Fruit fly (Drosophila melanogaster) whole organism, embryonic: ENCODE data around the gene rin.

Experiments used
- Asciz ChIP-seq: fragments of 200-800 bp; sonication (Bioruptor generic); optimal IDR thresholded peaks from 2 replicates; lab custom pipeline; 2017; ENCODE audit warnings: missing biosample characterization, mild to moderate bottlenecking, missing genetic modification characterization, missing genetic modification reagents
- Bdp1 ChIP-seq: fragments of 200-800 bp; sonication (Bioruptor generic); optimal IDR thresholded peaks from 3 replicates; lab custom pipeline; 2016; ENCODE audit warnings: missing biosample characterization, missing genetic modification characterization
- Blimp-1 ChIP-seq: fragments of 200-800 bp; sonication (Bioruptor generic); optimal IDR thresholded peaks from 3 replicates; lab custom pipeline; 2018; ENCODE audit warnings: missing biosample characterization, missing genetic modification characterization, mild to moderate bottlenecking, moderate library complexity, missing genetic modification reagents
- CG10267 ChIP-seq: fragments of 200-800 bp; sonication (Bioruptor generic); optimal IDR thresholded peaks from 2 replicates; lab custom pipeline; 2018; ENCODE audit warnings: missing biosample characterization, mild to moderate bottlenecking, missing genetic modification characterization, moderate library complexity
- CG11456 ChIP-seq: fragments of 200-800 bp; sonication (Bioruptor generic); IDR thresholded peaks from 3 replicates; pipeline ENCODE4 v1.3.6; 2022; ENCODE audit warnings: missing biosample characterization, missing genetic modification characterization
- CG11504 ChIP-seq: fragments of 200-800 bp; sonication (Bioruptor generic); optimal IDR thresholded peaks from 3 replicates; lab custom pipeline; 2019; ENCODE audit warnings: missing biosample characterization, mild to moderate bottlenecking, missing genetic modification characterization, moderate library complexity
- CG11696 ChIP-seq: fragments of 200-800 bp; sonication (Bioruptor generic); IDR thresholded peaks from 2 replicates; pipeline ENCODE4 v1.3.6; 2022; ENCODE audit warnings: missing biosample characterization, missing genetic modification characterization
- CG12236 ChIP-seq: fragments of 200-800 bp; sonication (Bioruptor generic); optimal IDR thresholded peaks from 2 replicates; lab custom pipeline; 2016; ENCODE audit warnings: missing biosample characterization, missing genetic modification characterization
- CG15479 ChIP-seq: fragments of 200-800 bp; sonication (Bioruptor generic); optimal IDR thresholded peaks from 3 replicates; lab custom pipeline; 2019; ENCODE audit warnings: missing biosample characterization, mild to moderate bottlenecking, missing genetic modification characterization, moderate library complexity
- CG1602 ChIP-seq: fragments of 200-800 bp; sonication (Bioruptor generic); optimal IDR thresholded peaks from 3 replicates; lab custom pipeline; 2016; ENCODE audit warnings: missing biosample characterization, missing genetic modification characterization
- CG16813 ChIP-seq: fragments of 200-800 bp; sonication (Bioruptor generic); IDR thresholded peaks from 3 replicates; pipeline ENCODE4 v1.3.6; 2022; ENCODE audit warnings: missing biosample characterization, missing genetic modification characterization; ENCODE audit not compliant: partially characterized antibody
- CG17385 ChIP-seq: fragments of 200-800 bp; sonication (Bioruptor generic); optimal IDR thresholded peaks from 3 replicates; lab custom pipeline; 2018; ENCODE audit warnings: missing biosample characterization, mild to moderate bottlenecking, missing genetic modification characterization
- CG17912 ChIP-seq: fragments of 200-800 bp; sonication (Bioruptor generic); optimal IDR thresholded peaks from 2 replicates; lab custom pipeline; 2018; ENCODE audit warnings: missing biosample characterization, mild to moderate bottlenecking, missing genetic modification characterization
- CG31365 ChIP-seq: fragments of 200-800 bp; sonication (Bioruptor generic); optimal IDR thresholded peaks from 2 replicates; lab custom pipeline; 2018; ENCODE audit warnings: missing biosample characterization, mild to moderate bottlenecking, missing genetic modification characterization
- CG32767 ChIP-seq: fragments of 200-800 bp; sonication (Bioruptor generic); IDR thresholded peaks from 2 replicates; pipeline ENCODE4 v1.3.6; 2022; ENCODE audit warnings: missing biosample characterization, missing genetic modification characterization
- CG3281 ChIP-seq: fragments of 200-800 bp; sonication (Bioruptor generic); optimal IDR thresholded peaks from 3 replicates; lab custom pipeline; 2017; ENCODE audit warnings: missing biosample characterization, mild to moderate bottlenecking, missing genetic modification characterization
- CG3726 ChIP-seq: fragments of 200-800 bp; sonication (Bioruptor generic); IDR thresholded peaks from 3 replicates; pipeline ENCODE4, ENCODE4 v1.3.6; 2022; ENCODE audit warnings: missing biosample characterization, missing genetic modification characterization
- CG3995 ChIP-seq: fragments of 200-800 bp; sonication (Bioruptor generic); optimal IDR thresholded peaks from 3 replicates; lab custom pipeline; 2016; ENCODE audit warnings: missing biosample characterization, missing genetic modification characterization
- CG4328 ChIP-seq: fragments of 200-800 bp; sonication (Bioruptor generic); optimal IDR thresholded peaks from 3 replicates; lab custom pipeline; 2017; ENCODE audit warnings: missing biosample characterization, missing genetic modification reagents, missing genetic modification characterization
- CG5953 ChIP-seq: fragments of 200-800 bp; sonication (Bioruptor generic); IDR thresholded peaks from 2 replicates; pipeline ENCODE4 v1.3.6; 2022; ENCODE audit warnings: missing biosample characterization, missing genetic modification characterization
- CG6791 ChIP-seq: fragments of 200-800 bp; sonication (Bioruptor generic); IDR thresholded peaks from 3 replicates; pipeline ENCODE4 v1.3.6; 2022; ENCODE audit warnings: missing biosample characterization, missing genetic modification characterization; ENCODE audit not compliant: partially characterized antibody
- CG7372 ChIP-seq: fragments of 200-800 bp; sonication (Bioruptor generic); IDR thresholded peaks from 2 replicates; pipeline ENCODE4 v1.3.6; 2022; ENCODE audit warnings: missing biosample characterization, missing genetic modification characterization
- Dad ChIP-seq: fragments of 200-800 bp; sonication (Bioruptor generic); optimal IDR thresholded peaks from 3 replicates; lab custom pipeline; 2016; ENCODE audit warnings: missing biosample characterization, missing genetic modification characterization
- Dip3 ChIP-seq: fragments of 200-800 bp; sonication (Bioruptor generic); optimal IDR thresholded peaks from 3 replicates; lab custom pipeline; 2016; ENCODE audit warnings: missing biosample characterization, missing genetic modification characterization
- Dll ChIP-seq: fragments of 200-800 bp; sonication (Bioruptor generic); IDR thresholded peaks from 4 replicates; pipeline ENCODE4 v1.3.6; 2022; ENCODE audit warnings: missing biosample characterization, missing genetic modification characterization; ENCODE audit not compliant: partially characterized antibody
- Doc2 ChIP-seq: fragments of 200-800 bp; sonication (Bioruptor generic); IDR thresholded peaks from 2 replicates; pipeline ENCODE4 v1.3.6; 2022; ENCODE audit warnings: missing biosample characterization, missing genetic modification characterization
- Kr ChIP-seq: fragments of 200-800 bp; sonication (Bioruptor generic); optimal IDR thresholded peaks from 2 replicates; lab custom pipeline; 2017; ENCODE audit warnings: missing biosample characterization, mild to moderate bottlenecking, missing genetic modification characterization
- Lhr ChIP-seq: fragments of 200-800 bp; sonication (Bioruptor generic); optimal IDR thresholded peaks from 3 replicates; lab custom pipeline; 2017; ENCODE audit warnings: mild to moderate bottlenecking, missing biosample characterization, missing genetic modification reagents, missing genetic modification characterization
- PHDP ChIP-seq: fragments of 200-800 bp; sonication (Bioruptor generic); optimal IDR thresholded peaks from 3 replicates; lab custom pipeline; 2018; ENCODE audit warnings: missing biosample characterization, mild to moderate bottlenecking, missing genetic modification characterization, moderate library complexity
- Pdp1 ChIP-seq, 2 experiments: fragments of 200-800 bp; sonication (Bioruptor generic); optimal IDR thresholded peaks; 3 replicates each; lab custom pipeline; 2016; ENCODE audit warnings: missing biosample characterization in 2 of 2, missing genetic modification characterization in 2 of 2, mild to moderate bottlenecking in 1 of 2, moderate library complexity in 1 of 2
- Ssrp ChIP-seq: fragments of 200-800 bp; sonication (Bioruptor generic); optimal IDR thresholded peaks from 2 replicates; lab custom pipeline; 2018; ENCODE audit warnings: missing biosample characterization, mild to moderate bottlenecking, missing genetic modification characterization, moderate library complexity
- Xbp1 ChIP-seq: fragments of 200-800 bp; sonication (Bioruptor generic); optimal IDR thresholded peaks from 3 replicates; lab custom pipeline; 2016; ENCODE audit warnings: missing biosample characterization, mild to moderate bottlenecking, missing genetic modification characterization
- bab2 ChIP-seq: fragments of 200-800 bp; sonication (Bioruptor generic); optimal IDR thresholded peaks from 2 replicates; lab custom pipeline; 2016; ENCODE audit warnings: missing biosample characterization, missing genetic modification characterization
- crc ChIP-seq: fragments of 200-800 bp; sonication (Bioruptor generic); optimal IDR thresholded peaks from 2 replicates; lab custom pipeline; 2016; ENCODE audit warnings: missing biosample characterization, missing genetic modification characterization
- dati ChIP-seq: fragments of 200-800 bp; sonication (Bioruptor generic); IDR thresholded peaks from 2 replicates; pipeline ENCODE4 v1.3.6; 2022; ENCODE audit warnings: missing biosample characterization, missing genetic modification characterization
- hbn ChIP-seq: fragments of 200-800 bp; sonication (Bioruptor generic); IDR thresholded peaks from 2 replicates; pipeline ENCODE4 v1.3.6; 2022; ENCODE audit warnings: missing biosample characterization, missing genetic modification characterization; ENCODE audit not compliant: partially characterized antibody
- knrl ChIP-seq: fragments of 200-800 bp; sonication (Bioruptor generic); IDR thresholded peaks from 3 replicates; pipeline ENCODE4 v1.3.6; 2022; ENCODE audit warnings: missing biosample characterization, missing genetic modification characterization; ENCODE audit not compliant: partially characterized antibody
- mirr ChIP-seq: fragments of 200-800 bp; sonication (Bioruptor generic); optimal IDR thresholded peaks from 3 replicates; lab custom pipeline; 2018; ENCODE audit warnings: missing biosample characterization, mild to moderate bottlenecking, missing genetic modification characterization
- oc ChIP-seq: fragments of 200-800 bp; sonication (Bioruptor generic); optimal IDR thresholded peaks from 2 replicates; lab custom pipeline; 2018; ENCODE audit warnings: missing biosample characterization, mild to moderate bottlenecking, missing genetic modification characterization, moderate library complexity
- phol ChIP-seq: fragments of 200-800 bp; sonication (Bioruptor generic); optimal IDR thresholded peaks from 3 replicates; lab custom pipeline; 2018; ENCODE audit warnings: missing biosample characterization, mild to moderate bottlenecking, missing genetic modification characterization, moderate library complexity
- pnt ChIP-seq: fragments of 200-800 bp; sonication (Bioruptor generic); optimal IDR thresholded peaks from 3 replicates; lab custom pipeline; 2016; ENCODE audit warnings: missing biosample characterization, missing genetic modification characterization
- rib ChIP-seq: fragments of 200-800 bp; sonication (Bioruptor generic); IDR thresholded peaks from 2 replicates; pipeline ENCODE4 v1.3.6; 2022; ENCODE audit warnings: missing biosample characterization, missing genetic modification characterization
- sisA ChIP-seq: fragments of 200-800 bp; sonication (Bioruptor generic); IDR thresholded peaks from 2 replicates; pipeline ENCODE4 v1.3.6; 2022; ENCODE audit warnings: missing biosample characterization, missing genetic modification characterization
- so ChIP-seq: fragments of 200-800 bp; sonication (Bioruptor generic); IDR thresholded peaks from 3 replicates; pipeline ENCODE4 v1.3.6; 2022; ENCODE audit warnings: missing biosample characterization, missing genetic modification characterization
- tin ChIP-seq: fragments of 200-800 bp; sonication (Bioruptor generic); optimal IDR thresholded peaks from 3 replicates; lab custom pipeline; 2016; ENCODE audit warnings: missing biosample characterization, missing genetic modification characterization
- wek ChIP-seq: fragments of 200-800 bp; sonication (Bioruptor generic); optimal IDR thresholded peaks from 3 replicates; lab custom pipeline; 2018; ENCODE audit warnings: missing biosample characterization, mild to moderate bottlenecking, missing genetic modification characterization, moderate library complexity
- zen ChIP-seq: fragments of 200-800 bp; sonication (Bioruptor generic); optimal IDR thresholded peaks from 3 replicates; lab custom pipeline; 2018; ENCODE audit warnings: missing biosample characterization, mild to moderate bottlenecking, missing genetic modification characterization, moderate library complexity

Gene rin

dm6 chr3R:13676137-13677086 is 29.6 kb downstream of the rin start, which contains the start of the genes Lkb1 and CG9588 (continued):
- TF ChIP-seq Dip3 (GFP tag; lab: Kevin White, UChicago) (peak; percentile 67), phol (tag; lab: Kevin White, UChicago) (peak; percentile 16), Dll (GFP tag; lab: Robert Waterston, UW) (peak; percentile 37; the same call in 1 of the 4 replicates), dati (GFP tag; lab: Robert Waterston, UW) (peak; percentile 20; the same call in 1 of the 2 replicates), bab2 (peak; percentile 55), Asciz (GFP tag; lab: Kevin White, UChicago) (no peak), CG10267 (tag; lab: Kevin White, UChicago) (peak; percentile 28), Lhr (GFP tag; lab: Kevin White, UChicago) (peak; percentile 11), tin (GFP tag; lab: Kevin White, UChicago) (peak; percentile 4), so (peak; percentile 72; the same call in 2 of the 3 replicates), oc (no peak), CG5953 (GFP tag; lab: Robert Waterston, UW) (peak; percentile 77), CG32767 (peak; percentile 53; the same call in 1 of the 2 replicates), Bdp1 (GFP tag; lab: Kevin White, UChicago) (peak; percentile 49), CG11696 (GFP tag; lab: Robert Waterston, UW) (0 out of 2 replicates have a peak, but pooled peaks have one; percentile 43), Dad (GFP tag; lab: Kevin White, UChicago) (peak; percentile 8), CG31365 (tag; lab: Kevin White, UChicago) (no peak), CG15479 (GFP tag; lab: Kevin White, UChicago) (no peak), wek (no peak), pnt (GFP tag; lab: Kevin White, UChicago) (peak; percentile 42), Pdp1 (GFP tag; optimal IDR thresholded peaks at IDR 0.05; lab: Kevin White, UChicago) (peak; percentile 38 to 41), CG17912 (GFP tag; lab: Kevin White, UChicago) (no peak), knrl (GFP tag; lab: Robert Waterston, UW) (no peak; the same call in 2 of the 3 replicates), hbn (GFP tag; lab: Robert Waterston, UW) (no peak), CG3281 (GFP tag; lab: Kevin White, UChicago) (no peak), zen (peak; percentile 5), PHDP (tag; lab: Kevin White, UChicago) (no peak), sisA (peak; percentile 87), Xbp1 (GFP tag; lab: Kevin White, UChicago) (peak; percentile 66), CG16813 (GFP tag; lab: Robert Waterston, UW) (no peak), CG6791 (GFP tag; lab: Robert Waterston, UW) (peak; percentile 52; the same call in 2 of the 3 replicates), CG3995 (GFP tag; lab: Kevin White, UChicago) (no peak), CG1602 (peak; percentile 27), CG4328 (GFP tag; lab: Kevin White, UChicago) (no peak), crc (GFP tag; lab: Kevin White, UChicago) (no peak), Doc2 (GFP tag; lab: Robert Waterston, UW) (no peak), Blimp-1 (GFP tag; lab: Kevin White, UChicago) (no peak), Kr (no peak), mirr (GFP tag; lab: Kevin White, UChicago) (no peak), CG3726 (GFP tag; lab: Robert Waterston, UW) (peak; percentile 64; the same call in 1 of the 3 replicates), rib (GFP tag; lab: Robert Waterston, UW) (no peak), CG7372 (GFP tag; lab: Robert Waterston, UW) (peak; percentile 66), CG11456 (GFP tag; lab: Robert Waterston, UW) (peak; percentile 90), CG11504 (peak; percentile 17), CG12236 (GFP tag; lab: Kevin White, UChicago) (no peak), CG17385 (no peak), Ssrp (tag; lab: Kevin White, UChicago) (no peak)
